Fruit fly (Drosophila melanogaster) Kc167 (cell line): ENCODE data around the gene Nnp-1.

Source experiments
- Myc ChIP-seq: fragments of >200 bp; optimal IDR thresholded peaks from 2 replicates; lab custom pipeline; 2017; ENCODE audit warnings: missing external identifiers
- Sin3A ChIP-seq: fragments of >200 bp; optimal IDR thresholded peaks from 2 replicates; lab custom pipeline; 2018; ENCODE audit warnings: missing external identifiers
- h ChIP-seq: fragments of >200 bp; optimal IDR thresholded peaks from 3 replicates; lab custom pipeline; 2018; ENCODE audit warnings: missing external identifiers
- insv ChIP-seq: fragments of >200 bp; optimal IDR thresholded peaks from 3 replicates; lab custom pipeline; 2018; ENCODE audit warnings: missing external identifiers
- psq ChIP-seq: fragments of >200 bp; optimal IDR thresholded peaks from 2 replicates; lab custom pipeline; 2017; ENCODE audit warnings: missing external identifiers
- ttk ChIP-seq: sonication (Bioruptor generic); optimal IDR thresholded peaks from 2 replicates; lab custom pipeline; 2017; ENCODE audit warnings: missing external identifiers

The Nnp-1 gene

dm6 chr2L:13349237-13349902, 16.6 kb downstream of the Nnp-1 start:
- TF ChIP-seq insv (lab: Kevin White, UChicago), result no peak
- no peak for TF ChIP-seq Sin3A (lab: Kevin White, UChicago)
- TF ChIP-seq Myc, result no peak
- no peak for TF ChIP-seq h (lab: Kevin White, UChicago)
- no peak for TF ChIP-seq ttk
- no peak for TF ChIP-seq psq (lab: Kevin White, UChicago)

- TF ChIP-seq ttk (no peak), psq (lab: Kevin White, UChicago) (no peak), Sin3A (lab: Kevin White, UChicago) (no peak), Myc (no peak), insv (lab: Kevin White, UChicago) (no peak), h (lab: Kevin White, UChicago) (no peak)
Measured at dm6 chr2L:13347473-13347872, 18.5 kb downstream of the Nnp-1 start, which contains the start of gene CG16826. CG16826 (plus strand) TSS chr2L:13347773.

- no peak for TF ChIP-seq ttk
- TF ChIP-seq h (lab: Kevin White, UChicago), result no peak
- no peak for TF ChIP-seq Myc
- no peak for TF ChIP-seq Sin3A (lab: Kevin White, UChicago)
- no peak for TF ChIP-seq psq (lab: Kevin White, UChicago)
- TF ChIP-seq insv (lab: Kevin White, UChicago), result no peak
Measured at dm6 chr2L:13332736-13333135, 33.3 kb downstream of the Nnp-1 start.

dm6 chr2L:13331868-13332544, 34.0 kb downstream of the Nnp-1 start:
- TF ChIP-seq insv (lab: Kevin White, UChicago), result no peak

- TF ChIP-seq h (lab: Kevin White, UChicago), result no peak
- no peak for TF ChIP-seq ttk
- TF ChIP-seq psq (lab: Kevin White, UChicago), result no peak
- no peak for TF ChIP-seq Sin3A (lab: Kevin White, UChicago)
- no peak for TF ChIP-seq insv (lab: Kevin White, UChicago)
- TF ChIP-seq Myc, result no peak
Measured at dm6 chr2L:13331021-13331420, 35.0 kb downstream of the Nnp-1 start, which contains the start of gene hbt. hbt (minus strand) TSS chr2L:13331121.

- TF ChIP-seq h (lab: Kevin White, UChicago) (no peak), Myc (no peak), psq (lab: Kevin White, UChicago) (no peak), insv (lab: Kevin White, UChicago) (no peak), ttk (no peak), Sin3A (lab: Kevin White, UChicago) (no peak)
Measured at dm6 chr2L:13325823-13326222, 40.2 kb downstream of the Nnp-1 start.
